Worm (Caenorhabditis elegans) whole organism, L3 larva: ENCODE data around the gene F57B7.2.
"Not testable (repeated sequence)": the region's sequence is repeated elsewhere in the genome, so short reads cannot be mapped to it uniquely, and the experiment has no call there.

Source experiments
- R02D3.7 ChIP-seq: fragments of 150-350 bp; optimal IDR thresholded peaks from 2 replicates; lab custom pipeline; 2014; ENCODE audit warnings: missing biosample characterization, missing genetic modification characterization
- aly-2 ChIP-seq: fragments of 150-350 bp; optimal IDR thresholded peaks from 2 replicates; lab custom pipeline; 2014; ENCODE audit warnings: missing biosample characterization, missing genetic modification characterization
- ceh-9 ChIP-seq: sonication (generic microtip); optimal IDR thresholded peaks from 2 replicates; lab custom pipeline; 2018; ENCODE audit warnings: missing biosample characterization, missing genetic modification characterization
- daf-12 ChIP-seq: fragments of 150-350 bp; optimal IDR thresholded peaks from 2 replicates; lab custom pipeline; 2014; ENCODE audit warnings: missing biosample characterization, missing genetic modification reagents, missing genetic modification characterization
- egl-5 ChIP-seq: fragments of 150-350 bp; optimal IDR thresholded peaks from 2 replicates; lab custom pipeline; 2017; ENCODE audit warnings: missing biosample characterization, missing genetic modification reagents, missing genetic modification characterization, inconsistent platforms
- elt-3 ChIP-seq, 3 experiments: fragments of 150-350 bp in 1 of 3; sonication (generic microtip) in 2 of 3; optimal IDR thresholded peaks; 2 replicates in 2 of 3; 4 replicates in 1 of 3; lab custom pipeline; 2014 to 2017; ENCODE audit warnings: missing biosample characterization in 3 of 3, missing genetic modification characterization in 3 of 3
- lin-15B ChIP-seq: fragments of 150-350 bp; optimal IDR thresholded peaks from 2 replicates; lab custom pipeline; 2014; ENCODE audit warnings: missing biosample characterization, missing genetic modification characterization
- nfya-1 ChIP-seq: sonication (generic microtip); optimal IDR thresholded peaks from 2 replicates; lab custom pipeline; 2017; ENCODE audit warnings: missing genetic modification characterization, mild to moderate bottlenecking, missing compliant biosample characterization, antibody characterized with exemption, moderate library complexity; ENCODE audit not compliant: insufficient read depth
- nhr-76 ChIP-seq: fragments of 150-350 bp; sonication (generic microtip); optimal IDR thresholded peaks from 5 replicates; lab custom pipeline; 2014; ENCODE audit warnings: missing biosample characterization, missing genetic modification characterization
- zag-1 ChIP-seq: fragments of 150-350 bp; optimal IDR thresholded peaks from 2 replicates; lab custom pipeline; 2014; ENCODE audit warnings: missing biosample characterization, missing genetic modification characterization

DNA sequence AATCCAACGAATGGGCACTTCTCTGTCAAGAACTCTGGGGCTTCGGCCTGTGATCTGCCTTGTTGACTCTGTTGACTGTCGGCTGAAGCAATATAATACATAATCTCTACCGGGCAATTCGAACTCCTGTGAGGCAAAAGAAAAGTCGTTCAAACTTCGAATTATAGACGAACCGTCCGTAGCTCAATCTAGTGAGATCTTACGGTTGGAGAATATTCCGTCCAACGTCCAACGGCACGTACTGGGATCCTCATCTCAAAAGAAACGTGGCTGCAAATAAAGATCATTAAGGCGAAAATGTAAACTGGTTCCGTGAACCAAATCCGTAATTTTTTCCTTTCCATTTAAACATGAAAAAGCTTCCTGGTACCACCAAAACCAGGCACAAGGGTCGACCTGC is 37.3 kb upstream of the F57B7.2 start, which contains the start of gene T11F9.14:
- not testable (repeated sequence) for TF ChIP-seq daf-12 (tag; lab: Kevin White, UChicago); R02D3.7; nhr-76 (tag; lab: Kevin White, UChicago); nfya-1 (tag; lab: Kevin White, UChicago); aly-2 (tag; lab: Kevin White, UChicago); egl-5 (tag; lab: Kevin White, UChicago); elt-3 (tag; optimal IDR thresholded peaks at IDR 0.05; lab: Kevin White, UChicago); ceh-9; lin-15B (tag; lab: Kevin White, UChicago); zag-1 (tag; lab: Kevin White, UChicago)
